Worm (Caenorhabditis elegans) whole organism, L1 larva: ENCODE measurements around the gene C08H9.18.

Source experiments
- ama-1 ChIP-seq: fragments of 150-350 bp; optimal IDR thresholded peaks from 2 replicates; lab custom pipeline; 2014
- dpl-1 ChIP-seq, 3 experiments: fragments of 150-350 bp in 2 of 3; sonication (generic microtip) in 1 of 3; optimal IDR thresholded peaks; 2 replicates each; lab custom pipeline; 2014 to 2017; ENCODE audit warnings: missing biosample characterization in 3 of 3, missing genetic modification characterization in 3 of 3, missing genetic modification reagents in 3 of 3
- egl-27 ChIP-seq, 2 experiments: fragments of 150-350 bp in 1 of 2; sonication (generic microtip); optimal IDR thresholded peaks; 3 replicates each; lab custom pipeline; 2017 to 2018; ENCODE audit warnings: missing biosample characterization in 2 of 2, missing genetic modification characterization in 2 of 2, missing genetic modification reagents in 2 of 2
- lin-39 ChIP-seq: fragments of 150-350 bp; optimal IDR thresholded peaks from 2 replicates; lab custom pipeline; 2014; ENCODE audit warnings: missing biosample characterization, missing genetic modification reagents, missing genetic modification characterization
- lir-3 ChIP-seq: sonication (generic microtip); optimal IDR thresholded peaks from 2 replicates; lab custom pipeline; 2016; ENCODE audit warnings: mild to moderate bottlenecking, missing genetic modification characterization, moderate library complexity, missing compliant biosample characterization; ENCODE audit not compliant: poor library complexity
- lsy-2 ChIP-seq, 2 experiments: fragments of 150-350 bp; optimal IDR thresholded peaks; 2 replicates each; lab custom pipeline; 2014; ENCODE audit warnings: missing biosample characterization in 2 of 2, missing genetic modification characterization in 2 of 2
- nhr-237 ChIP-seq: fragments of 150-350 bp; optimal IDR thresholded peaks from 2 replicates; lab custom pipeline; 2014; ENCODE audit warnings: missing biosample characterization, missing genetic modification characterization
- nhr-90 ChIP-seq: sonication (generic microtip); optimal IDR thresholded peaks from 2 replicates; lab custom pipeline; 2016; ENCODE audit warnings: mild to moderate bottlenecking, missing genetic modification characterization, missing compliant biosample characterization; ENCODE audit not compliant: poor library complexity
- pqm-1 ChIP-seq: sonication (generic microtip); optimal IDR thresholded peaks from 3 replicates; lab custom pipeline; 2017; ENCODE audit warnings: missing biosample characterization, missing genetic modification characterization
- unc-62 ChIP-seq: fragments of 150-350 bp; optimal IDR thresholded peaks from 2 replicates; lab custom pipeline; 2014; ENCODE audit warnings: missing biosample characterization, missing genetic modification reagents, missing genetic modification characterization
- unc-86 ChIP-seq: sonication (generic microtip); optimal IDR thresholded peaks from 2 replicates; lab custom pipeline; 2016; ENCODE audit warnings: missing genetic modification characterization, missing compliant biosample characterization

ce11 chrII:9828502-9828901, 33.5 kb downstream of the C08H9.18 start:
- TF ChIP-seq nhr-237 (tag; lab: Kevin White, UChicago) (no peak), dpl-1 (GFP tag; optimal IDR thresholded peaks at IDR 0.05; lab: Kevin White, UChicago) (no peak), lin-39 (tag; lab: Kevin White, UChicago) (no peak), unc-62 (GFP tag; lab: Kevin White, UChicago) (no peak), egl-27 (tag; optimal IDR thresholded peaks at IDR 0.05; lab: Kevin White, UChicago) (no peak), pqm-1 (tag; lab: Kevin White, UChicago) (no peak), unc-86 (tag; lab: Kevin White, UChicago) (no peak), lir-3 (no peak), ama-1 (lab: Kevin White, UChicago) (no peak), nhr-90 (tag; lab: Kevin White, UChicago) (no peak), lsy-2 (tag; optimal IDR thresholded peaks at IDR 0.05; lab: Kevin White, UChicago) (no peak)
